Fruit fly (Drosophila melanogaster): ENCODE results near the gene AnxB11.
A peak's percentile ranks its signal among the peaks of the same experiment; 100 is the strongest.

Gene AnxB11

dm6 chrX:16414451-16415368 is 7.4 kb downstream of the AnxB11 start, which contains the start of gene Traf-like (continued):
- TF ChIP-seq jigr1 (GFP tag; IDR thresholded peaks at IDR 0.05) (no peak), CG2199 (GFP tag; IDR thresholded peaks at IDR 0.05) (no peak), tap (tag; optimal IDR thresholded peaks at IDR 0.05) (peak; percentile 27), CG11247 (GFP tag; IDR thresholded peaks at IDR 0.05) (no peak), CG1603 (tag; optimal IDR thresholded peaks at IDR 0.05) (peak; percentile 48), chm (GFP tag; IDR thresholded peaks at IDR 0.05) (no peak), sens (GFP tag) (peak; percentile 76), dm (GFP tag; optimal IDR thresholded peaks at IDR 0.05) (no peak), CG2116 (GFP tag; optimal IDR thresholded peaks at IDR 0.05) (no peak), Scr (GFP tag; IDR thresholded peaks at IDR 0.05; ENCODE audit: partially characterized antibody) (no peak), CG15514 (GFP tag; optimal IDR thresholded peaks at IDR 0.05) (no peak), CG32772 (GFP tag; IDR thresholded peaks at IDR 0.05) (no peak), sim (GFP tag; IDR thresholded peaks at IDR 0.05) (no peak), CG7556 (GFP tag; optimal IDR thresholded peaks at IDR 0.05) (no peak), ttk (GFP tag; IDR thresholded peaks at IDR 0.05) (no peak), ro (GFP tag; IDR thresholded peaks at IDR 0.05) (no peak), sug (tag; optimal IDR thresholded peaks at IDR 0.05) (peak; percentile 49), bowl (GFP tag; IDR thresholded peaks at IDR 0.05) (no peak), gem (tag; optimal IDR thresholded peaks at IDR 0.05) (no peak), NC2β (GFP tag; optimal IDR thresholded peaks at IDR 0.05) (no peak), sqz (GFP tag; optimal IDR thresholded peaks at IDR 0.05) (no peak), CHES-1-like (GFP tag; optimal IDR thresholded peaks at IDR 0.05) (no peak), caup (GFP tag; optimal IDR thresholded peaks at IDR 0.05; ENCODE audit: severe bottlenecking) (no peak), fd3F (GFP tag; optimal IDR thresholded peaks at IDR 0.05) (no peak), CG2129 (GFP tag; IDR thresholded peaks at IDR 0.05; ENCODE audit: partially characterized antibody) (no peak), dmrt11E (tag; optimal IDR thresholded peaks at IDR 0.05) (no peak), yki (optimal IDR thresholded peaks at IDR 0.05) (no peak), D19A (tag; optimal IDR thresholded peaks at IDR 0.05) (peak; percentile 44), Bteb2 (GFP tag; optimal IDR thresholded peaks at IDR 0.05) (no peak), crp (GFP tag; optimal IDR thresholded peaks at IDR 0.05) (no peak), CG31224 (GFP tag; IDR thresholded peaks at IDR 0.05) (no peak), CG33557 (GFP tag; optimal IDR thresholded peaks at IDR 0.05) (no peak), dati (GFP tag; IDR thresholded peaks at IDR 0.05) (no peak), abd-A (tag; optimal IDR thresholded peaks at IDR 0.05) (no peak), Hand (GFP tag; optimal IDR thresholded peaks at IDR 0.05) (no peak), CG1233 (GFP tag; optimal IDR thresholded peaks at IDR 0.05) (no peak), dan (GFP tag; IDR thresholded peaks at IDR 0.05) (no peak), lmd (GFP tag; IDR thresholded peaks at IDR 0.05) (no peak), Six4 (GFP tag; optimal IDR thresholded peaks at IDR 0.05) (no peak), CG34224 (GFP tag; IDR thresholded peaks at IDR 0.05; ENCODE audit: partially characterized antibody) (no peak), cg (GFP tag; optimal IDR thresholded peaks at IDR 0.05) (peak; percentile 14), CG12942 (GFP tag; optimal IDR thresholded peaks at IDR 0.05) (no peak), CG4617 (GFP tag; optimal IDR thresholded peaks at IDR 0.05; ENCODE audit: borderline replicate concordance) (no peak), MTF-1 (GFP tag; optimal IDR thresholded peaks at IDR 0.05; ENCODE audit: borderline replicate concordance) (no peak), Trl (optimal IDR thresholded peaks at IDR 0.05) (no peak), Trl (GFP tag; optimal IDR thresholded peaks at IDR 0.05) (no peak), Adf1 (GFP tag; IDR thresholded peaks at IDR 0.05) (no peak), wor (GFP tag; IDR thresholded peaks at IDR 0.05) (no peak), ham (GFP tag; IDR thresholded peaks at IDR 0.05) (no peak), NfI (GFP tag; optimal IDR thresholded peaks at IDR 0.05) (no peak)

All from whole organism, embryonic.